Worm (Caenorhabditis elegans) whole organism, L4 larva: ENCODE results near the gene pdi-6.
A peak's percentile ranks its signal among the peaks of the same experiment; 100 is the strongest.

Source experiments
- F37D6.2 ChIP-seq: sonication (generic microtip); optimal IDR thresholded peaks from 2 replicates; lab custom pipeline; 2016; ENCODE audit warnings: mild to moderate bottlenecking, missing genetic modification characterization, missing compliant biosample characterization
- Y48G9A.11 ChIP-seq: fragments of 200-800 bp; sonication (Bioruptor generic); IDR thresholded peaks from 2 replicates; pipeline ENCODE4 v1.3.6; 2022; ENCODE audit warnings: missing genetic modification reagents, missing genetic modification characterization, missing compliant biosample characterization
- Y75B8A.6 ChIP-seq: fragments of 200-800 bp; sonication (Bioruptor generic); IDR thresholded peaks from 2 replicates; pipeline ENCODE4 v1.3.6; 2022; ENCODE audit warnings: missing genetic modification reagents, missing genetic modification characterization, missing compliant biosample characterization
- ZK337.2 ChIP-seq: fragments of 200-800 bp; sonication (Bioruptor generic); IDR thresholded peaks from 2 replicates; pipeline ENCODE4 v1.3.6; 2022; ENCODE audit warnings: missing genetic modification reagents, missing genetic modification characterization, missing compliant biosample characterization
- aha-1 ChIP-seq: fragments of 150-350 bp; peaks from one replicate; lab custom pipeline; 2014; ENCODE audit warnings: missing biosample characterization, missing genetic modification characterization
- aly-2 ChIP-seq: sonication (generic microtip); optimal IDR thresholded peaks from 2 replicates; lab custom pipeline; 2018; ENCODE audit warnings: missing biosample characterization, missing genetic modification characterization
- ama-1 ChIP-seq: fragments of 150-350 bp; optimal IDR thresholded peaks from 2 replicates; lab custom pipeline; 2014; ENCODE audit warnings: inconsistent platforms, mixed read lengths
- ceh-28 ChIP-seq: fragments of 150-350 bp; optimal IDR thresholded peaks from 2 replicates; lab custom pipeline; 2014; ENCODE audit warnings: missing biosample characterization, missing genetic modification reagents, missing genetic modification characterization
- ceh-32 ChIP-seq: sonication (generic microtip); optimal IDR thresholded peaks from 2 replicates; lab custom pipeline; 2016; ENCODE audit warnings: mild to moderate bottlenecking, missing genetic modification characterization, missing compliant biosample characterization; ENCODE audit not compliant: poor library complexity
- ces-1 ChIP-seq: fragments of 150-350 bp; sonication (generic microtip); optimal IDR thresholded peaks from 4 replicates; lab custom pipeline; 2014; ENCODE audit warnings: missing biosample characterization, missing genetic modification reagents, missing genetic modification characterization
- ctbp-1 ChIP-seq: fragments of 200-800 bp; sonication (Bioruptor generic); IDR thresholded peaks from 2 replicates; pipeline ENCODE4 v1.3.6; 2022; ENCODE audit warnings: missing genetic modification reagents, missing genetic modification characterization, missing compliant biosample characterization
- daf-12 ChIP-seq: fragments of 150-350 bp; optimal IDR thresholded peaks from 2 replicates; lab custom pipeline; 2014; ENCODE audit warnings: missing biosample characterization, missing genetic modification reagents, missing genetic modification characterization
- dmd-6 ChIP-seq: fragments of 200-800 bp; sonication (Bioruptor generic); IDR thresholded peaks from 2 replicates; pipeline ENCODE4 v1.3.6; 2022; ENCODE audit warnings: missing genetic modification reagents, missing genetic modification characterization, missing compliant biosample characterization
- fkh-10 ChIP-seq: fragments of 150-350 bp; optimal IDR thresholded peaks from 2 replicates; lab custom pipeline; 2014; ENCODE audit warnings: missing biosample characterization, missing genetic modification reagents, missing genetic modification characterization
- gei-8 ChIP-seq: fragments of 200-800 bp; sonication (Bioruptor generic); optimal IDR thresholded peaks from 2 replicates; lab custom pipeline; 2018; ENCODE audit warnings: mild to moderate bottlenecking, missing genetic modification characterization, missing compliant biosample characterization
- hmg-1.1 ChIP-seq: fragments of 200-800 bp; sonication (Bioruptor generic); IDR thresholded peaks from 2 replicates; pipeline ENCODE4 v1.3.6; 2022; ENCODE audit warnings: missing genetic modification reagents, missing genetic modification characterization, missing compliant biosample characterization
- lin-1 ChIP-seq: fragments of 200-800 bp; sonication (Bioruptor generic); IDR thresholded peaks from 2 replicates; pipeline ENCODE4 v1.3.6; 2022; ENCODE audit warnings: missing genetic modification reagents, missing genetic modification characterization, missing compliant biosample characterization
- lin-13 ChIP-seq: fragments of 150-350 bp; optimal IDR thresholded peaks from 2 replicates; lab custom pipeline; 2014; ENCODE audit warnings: missing biosample characterization, missing genetic modification reagents, missing genetic modification characterization
- lin-15B ChIP-seq: fragments of 150-350 bp; sonication (generic microtip); optimal IDR thresholded peaks from 3 replicates; lab custom pipeline; 2014; ENCODE audit warnings: missing biosample characterization, missing genetic modification characterization
- mdl-1 ChIP-seq, 2 experiments: fragments of 150-350 bp in 1 of 2; sonication (generic microtip) in 1 of 2; optimal IDR thresholded peaks; 2 replicates each; lab custom pipeline; 2014 to 2017; ENCODE audit warnings: missing biosample characterization in 2 of 2, missing genetic modification characterization in 2 of 2
- mep-1 ChIP-seq: fragments of 150-350 bp; sonication (generic microtip); optimal IDR thresholded peaks from 3 replicates; lab custom pipeline; 2014; ENCODE audit warnings: missing biosample characterization, missing genetic modification characterization
- nhr-237 ChIP-seq: sonication (generic microtip); optimal IDR thresholded peaks from 2 replicates; lab custom pipeline; 2017; ENCODE audit warnings: missing biosample characterization, missing genetic modification characterization
- nhr-42 ChIP-seq: fragments of 200-800 bp; sonication (Bioruptor generic); IDR thresholded peaks from 2 replicates; pipeline ENCODE4 v1.3.6; 2022; ENCODE audit warnings: missing genetic modification characterization, missing compliant biosample characterization
- nhr-48 ChIP-seq: sonication (generic microtip); optimal IDR thresholded peaks from 2 replicates; lab custom pipeline; 2016; ENCODE audit warnings: mild to moderate bottlenecking, missing genetic modification characterization, missing compliant biosample characterization
- nhr-6 ChIP-seq: fragments of 150-350 bp; optimal IDR thresholded peaks from 2 replicates; lab custom pipeline; 2014; ENCODE audit warnings: missing biosample characterization, missing genetic modification characterization
- nhr-77 ChIP-seq: fragments of 150-350 bp; optimal IDR thresholded peaks from 2 replicates; lab custom pipeline; 2014; ENCODE audit warnings: missing biosample characterization, missing genetic modification characterization
- rbr-2 ChIP-seq: sonication (generic microtip); optimal IDR thresholded peaks from 2 replicates; lab custom pipeline; 2016; ENCODE audit warnings: missing genotype, missing genetic modification characterization, missing compliant biosample characterization
- set-16 ChIP-seq: fragments of 200-800 bp; sonication (Bioruptor generic); IDR thresholded peaks from 2 replicates; pipeline ENCODE4 v1.3.6; 2022; ENCODE audit warnings: missing genetic modification reagents, missing genetic modification characterization, missing compliant biosample characterization
- snpc-1.2 ChIP-seq: fragments of 200-800 bp; sonication (Bioruptor generic); IDR thresholded peaks from 2 replicates; pipeline ENCODE4 v1.3.6; 2022; ENCODE audit warnings: missing genetic modification reagents, missing genetic modification characterization, missing compliant biosample characterization
- snpc-4 ChIP-seq: fragments of 150-350 bp; optimal IDR thresholded peaks from 2 replicates; lab custom pipeline; 2014; ENCODE audit warnings: missing biosample characterization, missing genetic modification characterization
- tag-97 ChIP-seq: fragments of 200-800 bp; sonication (Bioruptor generic); IDR thresholded peaks from 2 replicates; pipeline ENCODE4 v1.3.6; 2022; ENCODE audit warnings: missing genetic modification characterization, missing compliant biosample characterization
- tra-1 ChIP-seq: fragments of 200-800 bp; sonication (Bioruptor generic); IDR thresholded peaks from 2 replicates; pipeline ENCODE4 v1.3.6; 2022; ENCODE audit warnings: missing genetic modification reagents, missing genetic modification characterization, missing compliant biosample characterization
- unc-62 ChIP-seq, 3 experiments: fragments of 150-350 bp in 1 of 3; sonication (generic microtip); optimal IDR thresholded peaks in 2 of 3; peaks in 1 of 3; 1 replicate in 1 of 3; 2 replicates in 2 of 3; lab custom pipeline; 2014 to 2017; ENCODE audit warnings: missing biosample characterization in 3 of 3, missing genetic modification characterization in 3 of 3, missing genetic modification reagents in 3 of 3, missing genotype in 1 of 3
- ztf-7 ChIP-seq: fragments of 150-350 bp; optimal IDR thresholded peaks from 2 replicates; lab custom pipeline; 2014; ENCODE audit warnings: missing biosample characterization, missing genetic modification characterization

Gene pdi-6

ce11 chrX:7037998-7038397 lies 30.4 kb downstream of the pdi-6 start:
- TF ChIP-seq nhr-6 (tag; lab: Kevin White, UChicago) (no peak), ceh-28 (tag; lab: Kevin White, UChicago) (no peak), ctbp-1 (0 out of 2 replicates have a peak, but pooled peaks have one; percentile 15), nhr-237 (tag; lab: Kevin White, UChicago) (no peak), aha-1 (peak; percentile 26), aly-2 (no peak), fkh-10 (GFP tag; lab: Kevin White, UChicago) (peak; percentile 7), ama-1 (no peak), ces-1 (no peak), snpc-1.2 (GFP tag; lab: Robert Waterston, UW) (no peak), Y75B8A.6 (GFP tag; lab: Robert Waterston, UW) (no peak), daf-12 (tag; lab: Kevin White, UChicago) (no peak), hmg-1.1 (GFP tag; lab: Robert Waterston, UW) (no peak), F37D6.2 (tag; lab: Kevin White, UChicago) (no peak)
- TF ChIP-seq, all 104 proteins: peak for 3

ce11 chrX:7035937-7036336 lies 32.4 kb downstream of the pdi-6 start, which contains the start of gene cest-19:
cest-19 (minus strand) TSS chrX:7036037.
- TF ChIP-seq tag-97 (GFP tag; lab: Robert Waterston, UW) = no peak
- TF ChIP-seq daf-12 (tag; lab: Kevin White, UChicago) = no peak
- no peak for TF ChIP-seq lin-13 (GFP tag; lab: Kevin White, UChicago)
- TF ChIP-seq ceh-32 (tag; lab: Kevin White, UChicago) = no peak
- TF ChIP-seq Y48G9A.11 (GFP tag; lab: Robert Waterston, UW) = no peak
- no peak for TF ChIP-seq set-16 (GFP tag; lab: Robert Waterston, UW)
- no peak for TF ChIP-seq tra-1
- TF ChIP-seq snpc-4 (tag; lab: Kevin White, UChicago) = no peak
- no peak for TF ChIP-seq nhr-48 (tag; lab: Kevin White, UChicago)
- TF ChIP-seq gei-8 (GFP tag; lab: Kevin White, UChicago) = no peak
- TF ChIP-seq unc-62 (GFP tag; optimal IDR thresholded peaks at IDR 0.05 in 1 of 2; lab: Kevin White, UChicago) = no peak
- no peak for TF ChIP-seq unc-62 (tag; optimal IDR thresholded peaks at IDR 0.05; lab: Kevin White, UChicago)
- TF ChIP-seq ctbp-1 = no peak
- TF ChIP-seq lin-15B (tag; lab: Kevin White, UChicago) = no peak
- TF ChIP-seq lin-1 (GFP tag; lab: Robert Waterston, UW) = no peak

ce11 chrX:7033716-7034270 lies 34.6 kb downstream of the pdi-6 start:
- TF ChIP-seq mdl-1 (tag; optimal IDR thresholded peaks at IDR 0.05; lab: Kevin White, UChicago) (no peak), ZK337.2 (no peak), aha-1 (peak; percentile 30), tag-97 (GFP tag; lab: Robert Waterston, UW) (no peak), mep-1 (tag; lab: Kevin White, UChicago) (no peak), dmd-6 (GFP tag; lab: Robert Waterston, UW) (no peak), unc-62 (GFP tag; optimal IDR thresholded peaks at IDR 0.05 in 1 of 2; lab: Kevin White, UChicago) (peak in 1 of 2 experiments; percentile 96), unc-62 (tag; optimal IDR thresholded peaks at IDR 0.05; lab: Kevin White, UChicago) (no peak), ama-1 (no peak), nhr-42 (no peak), rbr-2 (tag; lab: Kevin White, UChicago) (no peak), ces-1 (no peak)

- TF ChIP-seq nhr-77 (tag; lab: Kevin White, UChicago) (no peak), ztf-7 (no peak), unc-62 (GFP tag; optimal IDR thresholded peaks at IDR 0.05 in 1 of 2; lab: Kevin White, UChicago) (peak in 1 of 2 experiments; percentile 33), unc-62 (tag; optimal IDR thresholded peaks at IDR 0.05; lab: Kevin White, UChicago) (no peak), lin-15B (tag; lab: Kevin White, UChicago) (no peak)
- TF ChIP-seq, all 104 proteins: peak for 1
These were observed 39.5 kb downstream of the pdi-6 start, which contains the start of gene flp-26 for ce11 chrX:7028836-7029235. flp-26 (plus strand) TSS chrX:7029136.
